Worm (Caenorhabditis elegans): ENCODE results near the gene dhhc-4.

Gene dhhc-4

ce11 chrIII:9861470-9862342 lies 5.9 kb downstream of the dhhc-4 start (continued):
- TF ChIP-seq mep-1 (tag; optimal IDR thresholded peaks at IDR 0.05) = peak; percentile 63

ce11 chrIII:9860201-9860780 lies 7.3 kb downstream of the dhhc-4 start, which contains the start of gene twk-48:
Gene twk-48, plus strand, starts transcription at chrIII:9860730.
- TF ChIP-seq lin-35 (GFP tag; optimal IDR thresholded peaks at IDR 0.05) (no peak), efl-1 (optimal IDR thresholded peaks at IDR 0.05) (no peak), efl-1 (GFP tag; optimal IDR thresholded peaks at IDR 0.05 in 1 of 2) (peak in 1 of 2 experiments; percentile 26), fkh-10 (GFP tag; optimal IDR thresholded peaks at IDR 0.05) (peak; percentile 73), snu-23 (GFP tag; optimal IDR thresholded peaks at IDR 0.05) (no peak), unc-86 (tag; optimal IDR thresholded peaks at IDR 0.05) (no peak), unc-98 (GFP tag; IDR thresholded peaks at IDR 0.05) (no peak), tlp-1 (tag; optimal IDR thresholded peaks at IDR 0.05) (no peak), lin-14 (GFP tag; optimal IDR thresholded peaks at IDR 0.05) (peak; percentile 57), ceh-90 (tag; optimal IDR thresholded peaks at IDR 0.05) (no peak)

ce11 chrIII:9859133-9859775 lies 8.3 kb downstream of the dhhc-4 start, which contains the start of gene gpdh-2:
Gene gpdh-2, minus strand, starts transcription at chrIII:9859183.
- no peak for TF ChIP-seq nhr-237 (tag; optimal IDR thresholded peaks at IDR 0.05)

- TF ChIP-seq elt-3 (tag; optimal IDR thresholded peaks at IDR 0.05) (peak in 1 of 6 experiments; percentile 0), snu-23 (GFP tag; optimal IDR thresholded peaks at IDR 0.05) (no peak), nhr-71 (tag; optimal IDR thresholded peaks at IDR 0.05) (peak; percentile 14), elt-2 (tag; optimal IDR thresholded peaks at IDR 0.05) (peak; percentile 46), efl-1 (optimal IDR thresholded peaks at IDR 0.05) (no peak), efl-1 (GFP tag; optimal IDR thresholded peaks at IDR 0.05 in 1 of 2) (peak in 1 of 2 experiments; percentile 92)
These were observed 9.5 kb downstream of the dhhc-4 start for ce11 chrIII:9858061-9858460.

ce11 chrIII:9857110-9857509 lies 10.5 kb downstream of the dhhc-4 start:
- TF ChIP-seq lir-3 (tag; optimal IDR thresholded peaks at IDR 0.05; ENCODE audit: poor library complexity) (no peak), ceh-88 (GFP tag; IDR thresholded peaks at IDR 0.05) (no peak), mef-2 (tag; optimal IDR thresholded peaks at IDR 0.05) (no peak), zag-1 (tag; optimal IDR thresholded peaks at IDR 0.05) (no peak), nhr-76 (tag; optimal IDR thresholded peaks at IDR 0.05) (no peak), mdl-1 (tag; optimal IDR thresholded peaks at IDR 0.05) (no peak), pqm-1 (tag; optimal IDR thresholded peaks at IDR 0.05) (no peak), lin-14 (GFP tag; optimal IDR thresholded peaks at IDR 0.05) (peak; percentile 19), efl-1 (optimal IDR thresholded peaks at IDR 0.05) (no peak), efl-1 (GFP tag; optimal IDR thresholded peaks at IDR 0.05 in 1 of 2) (peak in 1 of 2 experiments; percentile 15), C04F5.9 (tag; optimal IDR thresholded peaks at IDR 0.05) (no peak), sox-4 (tag; optimal IDR thresholded peaks at IDR 0.05) (no peak), hlh-4 (tag; optimal IDR thresholded peaks at IDR 0.05) (no peak), tbx-2 (tag; optimal IDR thresholded peaks at IDR 0.05) (no peak), lin-13 (GFP tag; optimal IDR thresholded peaks at IDR 0.05) (no peak), lsy-2 (tag; optimal IDR thresholded peaks at IDR 0.05) (peak in 1 of 2 experiments; percentile 13), ets-5 (GFP tag; IDR thresholded peaks at IDR 0.05) (no peak), unc-30 (tag; optimal IDR thresholded peaks at IDR 0.05) (no peak), unc-86 (tag; optimal IDR thresholded peaks at IDR 0.05) (no peak), nhr-84 (tag; optimal IDR thresholded peaks at IDR 0.05) (no peak), mab-9 (GFP tag; IDR thresholded peaks at IDR 0.05) (no peak), nhr-71 (tag; optimal IDR thresholded peaks at IDR 0.05) (peak; percentile 16), nhr-85 (tag) (peak; percentile 45), tlp-1 (tag; optimal IDR thresholded peaks at IDR 0.05) (no peak), isw-1 (GFP tag; IDR thresholded peaks at IDR 0.05) (no peak), blmp-1 (tag; optimal IDR thresholded peaks at IDR 0.05) (peak; percentile 3), snpc-4 (tag; optimal IDR thresholded peaks at IDR 0.05) (no peak), unc-62 (GFP tag; optimal IDR thresholded peaks at IDR 0.05) (no peak), grh-1 (GFP tag; IDR thresholded peaks at IDR 0.05) (no peak), aha-1 (tag; optimal IDR thresholded peaks at IDR 0.05) (no peak), ztf-11 (tag; optimal IDR thresholded peaks at IDR 0.05) (no peak), fkh-10 (GFP tag; optimal IDR thresholded peaks at IDR 0.05) (no peak), sptf-1 (tag; optimal IDR thresholded peaks at IDR 0.05) (no peak)

Data from whole organism, L1 larva.